Fruit fly (Drosophila melanogaster) whole organism, wandering third instar larva: ENCODE results near the gene CG12170.

ENCODE experiments used
- CG32264 ChIP-seq: fragments of 200-800 bp; sonication (Bioruptor generic); optimal IDR thresholded peaks from 2 replicates; lab custom pipeline; 2016; ENCODE audit warnings: missing biosample characterization, missing genetic modification characterization
- CG9705 ChIP-seq: fragments of 200-800 bp; sonication (Bioruptor generic); optimal IDR thresholded peaks from 2 replicates; lab custom pipeline; 2018; ENCODE audit warnings: missing biosample characterization, mild to moderate bottlenecking, missing genetic modification characterization
- CrebA ChIP-seq: fragments of 200-800 bp; sonication (Bioruptor generic); optimal IDR thresholded peaks from 2 replicates; lab custom pipeline; 2016; ENCODE audit warnings: missing biosample characterization, mild to moderate bottlenecking, missing genetic modification characterization, borderline replicate concordance
- Dfd ChIP-seq: fragments of >200 bp; optimal IDR thresholded peaks from 2 replicates; lab custom pipeline; 2017; ENCODE audit warnings: missing biosample characterization, missing genetic modification characterization
- Dif ChIP-seq: fragments of 200-275, 200-300 bp; sonication (Bioruptor generic); optimal IDR thresholded peaks from 2 replicates; lab custom pipeline; 2018; ENCODE audit warnings: missing biosample characterization, missing genetic modification characterization; ENCODE audit not compliant: partially characterized antibody
- GATAd ChIP-seq: sonication (Bioruptor generic); optimal IDR thresholded peaks from 2 replicates; lab custom pipeline; 2016; ENCODE audit warnings: missing biosample characterization, missing genetic modification characterization
- HLH106 ChIP-seq: fragments of 200-800 bp; optimal IDR thresholded peaks from 3 replicates; lab custom pipeline; 2019; ENCODE audit warnings: missing biosample characterization, mild to moderate bottlenecking, missing genetic modification characterization, moderate library complexity
- Hnf4 ChIP-seq: fragments of 200-800 bp; sonication (Bioruptor generic); optimal IDR thresholded peaks from 2 replicates; lab custom pipeline; 2016; ENCODE audit warnings: missing biosample characterization, mild to moderate bottlenecking, missing genetic modification characterization
- Hr78 ChIP-seq: fragments of >200 bp; optimal IDR thresholded peaks from 2 replicates; lab custom pipeline; 2017; ENCODE audit warnings: missing biosample characterization, missing genetic modification characterization
- Hr83 ChIP-seq: fragments of 200-300 bp; sonication (Bioruptor generic); optimal IDR thresholded peaks from 2 replicates; lab custom pipeline; 2016; ENCODE audit warnings: missing biosample characterization, mild to moderate bottlenecking, missing genetic modification characterization, moderate library complexity; ENCODE audit not compliant: poor library complexity, severe bottlenecking
- Jra ChIP-seq: sonication (Bioruptor generic); optimal IDR thresholded peaks from 2 replicates; lab custom pipeline; 2016; ENCODE audit warnings: missing biosample characterization, missing genetic modification characterization
- Mio ChIP-seq: sonication (Bioruptor generic); optimal IDR thresholded peaks from 2 replicates; lab custom pipeline; 2016; ENCODE audit warnings: missing biosample characterization, missing genetic modification characterization
- Myc ChIP-seq: fragments of >200 bp; optimal IDR thresholded peaks from 2 replicates; lab custom pipeline; 2017
- N ChIP-seq: fragments of >200 bp; optimal IDR thresholded peaks from 2 replicates; lab custom pipeline; 2018; ENCODE audit warnings: missing biosample characterization, missing external identifiers, missing genetic modification characterization
- OdsH ChIP-seq: fragments of 200-800 bp; sonication (Bioruptor generic); optimal IDR thresholded peaks from 2 replicates; lab custom pipeline; 2016; ENCODE audit warnings: missing biosample characterization, mild to moderate bottlenecking, missing genetic modification characterization
- Rel ChIP-seq, 2 experiments: fragments of 200-800 bp; sonication (Bioruptor generic) in 1 of 2; optimal IDR thresholded peaks; 2 replicates in 1 of 2; 3 replicates in 1 of 2; lab custom pipeline; 2016 to 2019; ENCODE audit warnings: mild to moderate bottlenecking in 2 of 2, missing biosample characterization in 2 of 2, missing genetic modification characterization in 2 of 2, moderate library complexity in 1 of 2
- Sp1 ChIP-seq: fragments of 200-800 bp; sonication (Bioruptor generic); optimal IDR thresholded peaks from 3 replicates; lab custom pipeline; 2019; ENCODE audit warnings: missing biosample characterization, mild to moderate bottlenecking, missing genetic modification characterization, moderate library complexity
- brk ChIP-seq: fragments of 200-800 bp; sonication (Bioruptor generic); optimal IDR thresholded peaks from 2 replicates; lab custom pipeline; 2016; ENCODE audit warnings: missing biosample characterization, mild to moderate bottlenecking, missing genetic modification characterization
- dl ChIP-seq, 2 experiments: fragments of 175-275, 200-275 bp in 1 of 2; fragments of 200-275 bp in 1 of 2; sonication (Bioruptor generic); optimal IDR thresholded peaks; lab custom pipeline; 2018; ENCODE audit warnings: mild to moderate bottlenecking in 2 of 2, missing biosample characterization in 2 of 2, missing genetic modification characterization in 2 of 2, moderate library complexity in 2 of 2; ENCODE audit not compliant: partially characterized antibody in 2 of 2, insufficient read depth in 1 of 2
- dmrt93B ChIP-seq: fragments of 200-800 bp; sonication (Bioruptor generic); optimal IDR thresholded peaks from 2 replicates; lab custom pipeline; 2018; ENCODE audit warnings: missing biosample characterization, mild to moderate bottlenecking, missing genetic modification characterization
- dsf ChIP-seq: sonication (Bioruptor generic); optimal IDR thresholded peaks from 2 replicates; lab custom pipeline; 2016; ENCODE audit warnings: missing biosample characterization, missing genetic modification characterization, borderline replicate concordance
- ey ChIP-seq: fragments of 200-800 bp; sonication (Bioruptor generic); optimal IDR thresholded peaks from 2 replicates; lab custom pipeline; 2016; ENCODE audit warnings: missing biosample characterization, missing genetic modification characterization
- foxo ChIP-seq, 2 experiments: fragments of 200-800 bp; sonication (Bioruptor generic); optimal IDR thresholded peaks; 2 replicates in 1 of 2; 3 replicates in 1 of 2; lab custom pipeline; 2016 to 2017; ENCODE audit warnings: missing biosample characterization in 2 of 2, missing genetic modification characterization in 2 of 2
- fru ChIP-seq: fragments of 200-800 bp; sonication (Bioruptor generic); optimal IDR thresholded peaks from 3 replicates; lab custom pipeline; 2016; ENCODE audit warnings: missing biosample characterization, mild to moderate bottlenecking, missing genetic modification characterization
- h ChIP-seq: fragments of 200-800 bp; sonication (Bioruptor generic); optimal IDR thresholded peaks from 3 replicates; lab custom pipeline; 2016; ENCODE audit warnings: missing biosample characterization, mild to moderate bottlenecking, missing genetic modification characterization
- jim ChIP-seq: fragments of 175-275, 200-325 bp; sonication (Bioruptor generic); optimal IDR thresholded peaks from 2 replicates; lab custom pipeline; 2016; ENCODE audit warnings: missing biosample characterization, mild to moderate bottlenecking, missing genetic modification characterization
- lola ChIP-seq: fragments of >200 bp; optimal IDR thresholded peaks from 2 replicates; lab custom pipeline; 2017; ENCODE audit warnings: missing biosample characterization, missing genetic modification characterization
- pan ChIP-seq: fragments of >200 bp; optimal IDR thresholded peaks from 2 replicates; lab custom pipeline; 2017
- psq ChIP-seq: fragments of 200-800 bp; sonication (Bioruptor generic); optimal IDR thresholded peaks from 3 replicates; lab custom pipeline; 2017; ENCODE audit warnings: missing biosample characterization, mild to moderate bottlenecking, missing genetic modification characterization, moderate library complexity
- sage ChIP-seq: fragments of 200-800 bp; sonication (Bioruptor generic); optimal IDR thresholded peaks from 2 replicates; lab custom pipeline; 2016; ENCODE audit warnings: missing biosample characterization, mild to moderate bottlenecking, missing genetic modification characterization
- sv ChIP-seq: fragments of 200-800 bp; sonication (Bioruptor generic); optimal IDR thresholded peaks from 3 replicates; lab custom pipeline; 2016; ENCODE audit warnings: missing biosample characterization, missing genetic modification characterization
- tai ChIP-seq: sonication (Bioruptor generic); optimal IDR thresholded peaks from 2 replicates; lab custom pipeline; 2016; ENCODE audit warnings: missing biosample characterization, missing genetic modification characterization
- usp ChIP-seq: fragments of >200 bp; optimal IDR thresholded peaks from 2 replicates; lab custom pipeline; 2017; ENCODE audit warnings: missing biosample characterization, missing genetic modification characterization
- woc ChIP-seq: sonication (Bioruptor generic); optimal IDR thresholded peaks from 2 replicates; lab custom pipeline; 2016; ENCODE audit warnings: missing biosample characterization, mild to moderate bottlenecking, missing genetic modification characterization

Gene CG12170

dm6 chr3R:5606477-5606876 lies 30.6 kb upstream of the CG12170 start, which contains the start of gene asl:
TSS of gene asl (minus strand) at chr3R:5606543.
- peak; percentile 94 for TF ChIP-seq N
- peak; percentile 55 for TF ChIP-seq Hr78 (GFP tag; lab: Kevin White, UChicago)
- no peak for TF ChIP-seq Rel (GFP tag; optimal IDR thresholded peaks at IDR 0.05; lab: Kevin White, UChicago)
- TF ChIP-seq Rel (tag; optimal IDR thresholded peaks at IDR 0.05; lab: Kevin White, UChicago): peak; percentile 45
- peak; percentile 100 for TF ChIP-seq fru (GFP tag; lab: Kevin White, UChicago)
- TF ChIP-seq HLH106 (tag; lab: Kevin White, UChicago): peak; percentile 64
- TF ChIP-seq Jra: no peak
- TF ChIP-seq Sp1 (GFP tag; lab: Kevin White, UChicago): peak; percentile 54
- no peak for TF ChIP-seq brk (GFP tag; lab: Kevin White, UChicago)
- peak; percentile 42 for TF ChIP-seq woc (GFP tag; lab: Kevin White, UChicago)
- peak; percentile 53 for TF ChIP-seq CG9705 (GFP tag; lab: Kevin White, UChicago)
- no peak for TF ChIP-seq Myc (lab: Kevin White, UChicago)
- peak in 1 of 2 experiments; percentile 62 for TF ChIP-seq foxo (GFP tag; optimal IDR thresholded peaks at IDR 0.05; lab: Kevin White, UChicago)
- peak; percentile 17 for TF ChIP-seq CG32264 (GFP tag; lab: Kevin White, UChicago)
- peak; percentile 48 for TF ChIP-seq psq (GFP tag; lab: Kevin White, UChicago)
- no peak for TF ChIP-seq jim (GFP tag; lab: Kevin White, UChicago)
- TF ChIP-seq ey (GFP tag; lab: Kevin White, UChicago): peak; percentile 33
- peak; percentile 23 for TF ChIP-seq OdsH (GFP tag; lab: Kevin White, UChicago)
- peak; percentile 56 for TF ChIP-seq h
- peak; percentile 29 for TF ChIP-seq sv (GFP tag; lab: Kevin White, UChicago)
- no peak for TF ChIP-seq lola (GFP tag; lab: Kevin White, UChicago)

- TF ChIP-seq ey (GFP tag; lab: Kevin White, UChicago) (no peak), foxo (GFP tag; optimal IDR thresholded peaks at IDR 0.05; lab: Kevin White, UChicago) (no peak), Dfd (GFP tag; lab: Kevin White, UChicago) (no peak), usp (no peak), GATAd (GFP tag; lab: Kevin White, UChicago) (no peak), Hr83 (GFP tag; lab: Kevin White, UChicago) (no peak), woc (GFP tag; lab: Kevin White, UChicago) (no peak), h (no peak), sage (GFP tag; lab: Kevin White, UChicago) (no peak)
- TF ChIP-seq, all 38 proteins: peak for 0
Measured at dm6 chr3R:5608422-5608821, 28.6 kb upstream of the CG12170 start.

dm6 chr3R:5610656-5611055 lies 26.4 kb upstream of the CG12170 start:
- no peak for TF ChIP-seq Dif (GFP tag; lab: Kevin White, UChicago)
- TF ChIP-seq CrebA (GFP tag; lab: Kevin White, UChicago): no peak
- TF ChIP-seq dmrt93B (GFP tag; lab: Kevin White, UChicago): no peak
- TF ChIP-seq dsf: no peak
- TF ChIP-seq Hr83 (GFP tag; lab: Kevin White, UChicago): no peak
- TF ChIP-seq fru (GFP tag; lab: Kevin White, UChicago): no peak
- TF ChIP-seq N: no peak
- no peak for TF ChIP-seq Jra
- no peak for TF ChIP-seq Hnf4 (GFP tag; lab: Kevin White, UChicago)
- no peak for TF ChIP-seq pan (lab: Kevin White, UChicago)
- TF ChIP-seq usp: no peak
- TF ChIP-seq, all 38 proteins: peak for 0

- no peak for TF ChIP-seq usp
- TF ChIP-seq Mio (GFP tag; lab: Kevin White, UChicago): no peak
- TF ChIP-seq Sp1 (GFP tag; lab: Kevin White, UChicago): no peak
- TF ChIP-seq CG32264 (GFP tag; lab: Kevin White, UChicago): no peak
- no peak for TF ChIP-seq Hr78 (GFP tag; lab: Kevin White, UChicago)
- TF ChIP-seq tai (GFP tag; lab: Kevin White, UChicago): no peak
- peak in 1 of 2 experiments; percentile 28 for TF ChIP-seq dl (GFP tag; optimal IDR thresholded peaks at IDR 0.05; lab: Kevin White, UChicago; ENCODE audit: insufficient read depth in 1 of 2, partially characterized antibody in 2 of 2)
- peak; percentile 98 for TF ChIP-seq psq (GFP tag; lab: Kevin White, UChicago)
- no peak for TF ChIP-seq Rel (GFP tag; optimal IDR thresholded peaks at IDR 0.05; lab: Kevin White, UChicago)
- no peak for TF ChIP-seq Rel (tag; optimal IDR thresholded peaks at IDR 0.05; lab: Kevin White, UChicago)
- TF ChIP-seq HLH106 (tag; lab: Kevin White, UChicago): no peak
- no peak for TF ChIP-seq dsf
- peak; percentile 31 for TF ChIP-seq fru (GFP tag; lab: Kevin White, UChicago)
- no peak for TF ChIP-seq OdsH (GFP tag; lab: Kevin White, UChicago)
- no peak for TF ChIP-seq jim (GFP tag; lab: Kevin White, UChicago)
- TF ChIP-seq Dfd (GFP tag; lab: Kevin White, UChicago): no peak
Measured at dm6 chr3R:5611167-5611566, 25.9 kb upstream of the CG12170 start.
